Worm (Caenorhabditis elegans): ENCODE measurements around the gene Y38F1A.8.

DNA sequence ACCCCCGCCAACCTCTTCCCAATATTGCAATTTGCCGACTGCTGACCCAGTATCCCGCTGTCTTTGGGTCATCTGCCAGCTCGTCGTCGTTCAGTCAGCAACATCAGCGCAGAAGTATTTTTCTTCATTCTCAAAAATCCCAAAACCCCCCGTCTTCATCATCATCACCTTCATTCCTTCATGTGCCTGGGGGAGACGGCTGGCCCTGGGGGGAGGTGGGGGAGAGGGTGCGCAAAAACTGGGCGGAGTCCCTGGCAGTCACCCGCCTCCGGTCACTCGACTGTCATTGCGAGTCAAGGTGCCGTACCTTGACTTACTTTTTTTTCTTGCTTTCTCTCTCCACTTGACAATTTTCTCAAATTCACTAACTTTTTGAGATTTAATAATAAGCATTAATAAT lies 12.9 kb downstream of the Y38F1A.8 start:
- no peak for TF ChIP-seq him-1 (tag; optimal IDR thresholded peaks at IDR 0.05)
- no peak for TF ChIP-seq dao-5 (tag; optimal IDR thresholded peaks at IDR 0.05)

Measured in whole organism, L4/young adult.